Fruit fly (Drosophila melanogaster): ENCODE data around the gene CG31088.

DNA sequence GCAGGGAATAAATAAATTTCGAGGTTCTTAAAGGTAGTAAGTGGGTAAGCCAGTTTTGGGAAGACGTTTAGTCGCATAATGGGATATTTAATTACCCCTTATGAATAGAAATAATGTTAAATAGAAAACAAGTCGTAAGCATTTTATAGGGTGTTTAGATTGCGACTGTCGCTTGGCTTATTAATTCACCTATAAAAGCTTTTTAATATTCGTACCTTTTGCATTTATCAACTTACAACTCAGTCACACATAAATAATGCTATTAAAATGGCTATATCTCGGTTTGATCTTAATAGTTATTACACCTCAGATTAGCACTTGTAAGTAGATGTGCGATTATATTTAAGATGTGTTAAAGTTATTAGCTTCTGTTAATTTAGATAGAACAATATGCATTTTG, 25.4 kb downstream of the CG31088 start, which contains the start of gene CG34276:
- no peak for TF ChIP-seq Nf-YA (GFP tag; IDR thresholded peaks at IDR 0.05)
- TF ChIP-seq btn (GFP tag; optimal IDR thresholded peaks at IDR 0.05) = no peak
- no peak for TF ChIP-seq sna (GFP tag; IDR thresholded peaks at IDR 0.05; ENCODE audit: partially characterized antibody)
- no peak for TF ChIP-seq Awh (GFP tag; IDR thresholded peaks at IDR 0.05)
- no peak for TF ChIP-seq shn (GFP tag; optimal IDR thresholded peaks at IDR 0.05)
- no peak for TF ChIP-seq Opbp (GFP tag; IDR thresholded peaks at IDR 0.05; ENCODE audit: partially characterized antibody)
- no peak for TF ChIP-seq sc (optimal IDR thresholded peaks at IDR 0.05)
- no peak for TF ChIP-seq sc (GFP tag; optimal IDR thresholded peaks at IDR 0.05)
- TF ChIP-seq ttk (GFP tag; IDR thresholded peaks at IDR 0.05) = no peak
- no peak for TF ChIP-seq CG13624 (GFP tag; optimal IDR thresholded peaks at IDR 0.05)
